Worm (Caenorhabditis elegans) whole organism, midembryonic: ENCODE measurements around the gene grsp-3.

Source experiments
- T22C8.4 ChIP-seq: fragments of 200-800 bp; sonication (Bioruptor generic); IDR thresholded peaks from 2 replicates; pipeline ENCODE4 v1.3.6; 2022; ENCODE audit warnings: missing genetic modification characterization, missing compliant biosample characterization
- cog-1 ChIP-seq: sonication (generic microtip); optimal IDR thresholded peaks from 2 replicates; lab custom pipeline; 2016; ENCODE audit warnings: missing genetic modification characterization, missing compliant biosample characterization
- flt-1 ChIP-seq: fragments of 200-800 bp; sonication (Bioruptor generic); IDR thresholded peaks from 2 replicates; pipeline ENCODE4 v1.3.6; 2022; ENCODE audit warnings: missing genetic modification characterization, missing compliant biosample characterization
- klf-2 ChIP-seq: fragments of 200-800 bp; sonication (Bioruptor generic); conservative IDR thresholded peaks from 2 replicates; pipeline ENCODE4 v1.3.6; 2022; ENCODE audit warnings: missing genetic modification reagents, missing genetic modification characterization, missing compliant biosample characterization
- med-1 ChIP-seq: sonication (generic microtip); optimal IDR thresholded peaks from 2 replicates; lab custom pipeline; 2017; ENCODE audit warnings: missing genetic modification characterization, mild to moderate bottlenecking, missing compliant biosample characterization, antibody characterized with exemption, missing genetic modification reagents; ENCODE audit not compliant: insufficient read depth
- ztf-29 ChIP-seq: fragments of 200-800 bp; sonication (Bioruptor generic); IDR thresholded peaks from 2 replicates; pipeline ENCODE4 v1.3.6; 2022; ENCODE audit warnings: missing genetic modification reagents, missing genetic modification characterization, missing compliant biosample characterization

ce11 chrIV:7111354-7111753 lies 20.4 kb downstream of the grsp-3 start, which contains the start of the genes ZC477.7 and ssq-3:
- TF ChIP-seq T22C8.4 (no peak), cog-1 (tag; lab: Kevin White, UChicago) (no peak), ztf-29 (GFP tag; lab: Robert Waterston, UW) (no peak), klf-2 (GFP tag; lab: Robert Waterston, UW) (no peak), flt-1 (no peak), med-1 (GFP tag; lab: Kevin White, UChicago) (no peak)
